Fruit fly (Drosophila melanogaster): ENCODE results near the gene CG32017.

The CG32017 gene

dm6 chr4:1199178-1199577 is 37.2 kb upstream of the CG32017 start (continued):
- TF ChIP-seq lilli (GFP tag; optimal IDR thresholded peaks at IDR 0.05) (no peak), nmo (GFP tag; optimal IDR thresholded peaks at IDR 0.05) (no peak), CG15514 (GFP tag; optimal IDR thresholded peaks at IDR 0.05) (no peak), twi (tag; optimal IDR thresholded peaks at IDR 0.05) (no peak), odd (GFP tag; optimal IDR thresholded peaks at IDR 0.05) (peak; percentile 62), inv (GFP tag; IDR thresholded peaks at IDR 0.05; ENCODE audit: partially characterized antibody) (no peak), her (GFP tag; optimal IDR thresholded peaks at IDR 0.05) (no peak), stwl (tag; optimal IDR thresholded peaks at IDR 0.05) (peak; percentile 8)

- TF ChIP-seq Dll (GFP tag; IDR thresholded peaks at IDR 0.05; ENCODE audit: partially characterized antibody) (no peak), CG15514 (GFP tag; optimal IDR thresholded peaks at IDR 0.05) (peak; percentile 91), Atf-2 (GFP tag; optimal IDR thresholded peaks at IDR 0.05) (no peak), en (GFP tag; optimal IDR thresholded peaks at IDR 0.05) (no peak), CG30020 (tag; optimal IDR thresholded peaks at IDR 0.05) (peak; percentile 71), NFAT (GFP tag; IDR thresholded peaks at IDR 0.05) (no peak), pzg (GFP tag; optimal IDR thresholded peaks at IDR 0.05) (peak; percentile 13), ssp (GFP tag; IDR thresholded peaks at IDR 0.05) (peak; percentile 55), CG2712 (tag; optimal IDR thresholded peaks at IDR 0.05) (no peak), Pdp1 (GFP tag; optimal IDR thresholded peaks at IDR 0.05) (peak in 1 of 2 experiments; percentile 32), Scr (GFP tag; IDR thresholded peaks at IDR 0.05; ENCODE audit: partially characterized antibody) (peak; percentile 19; the same call in 1 of the 2 replicates), CG6791 (GFP tag; IDR thresholded peaks at IDR 0.05; ENCODE audit: partially characterized antibody) (no peak), D19B (GFP tag; optimal IDR thresholded peaks at IDR 0.05) (no peak), grn (GFP tag; optimal IDR thresholded peaks at IDR 0.05) (no peak), chif (GFP tag; optimal IDR thresholded peaks at IDR 0.05) (no peak), D19A (tag; optimal IDR thresholded peaks at IDR 0.05) (no peak), CG3995 (GFP tag; optimal IDR thresholded peaks at IDR 0.05) (peak; percentile 60), sima (GFP tag; optimal IDR thresholded peaks at IDR 0.05) (no peak), NK7.1 (GFP tag; optimal IDR thresholded peaks at IDR 0.05) (no peak), ham (GFP tag; IDR thresholded peaks at IDR 0.05) (no peak), Dek (tag; optimal IDR thresholded peaks at IDR 0.05) (no peak), hbn (GFP tag; IDR thresholded peaks at IDR 0.05; ENCODE audit: partially characterized antibody) (no peak), Lpt (GFP tag; optimal IDR thresholded peaks at IDR 0.05) (no peak), jing (GFP tag; optimal IDR thresholded peaks at IDR 0.05) (no peak), CG1024 (GFP tag; IDR thresholded peaks at IDR 0.05) (peak; percentile 82), CG7372 (GFP tag; IDR thresholded peaks at IDR 0.05) (no peak), Sry-δ (GFP tag; optimal IDR thresholded peaks at IDR 0.05) (peak; percentile 4), CG2678 (tag; optimal IDR thresholded peaks at IDR 0.05) (no peak), mld (GFP tag; IDR thresholded peaks at IDR 0.05; ENCODE audit: partially characterized antibody) (no peak), Hmx (GFP tag; optimal IDR thresholded peaks at IDR 0.05) (no peak), CG30431 (GFP tag; optimal IDR thresholded peaks at IDR 0.05) (no peak), CG15696 (tag; optimal IDR thresholded peaks at IDR 0.05) (no peak), Lhr (GFP tag; optimal IDR thresholded peaks at IDR 0.05) (no peak), bbx (GFP tag; IDR thresholded peaks at IDR 0.05; ENCODE audit: partially characterized antibody) (no peak), peb (GFP tag; IDR thresholded peaks at IDR 0.05) (no peak), pita (GFP tag; optimal IDR thresholded peaks at IDR 0.05) (no peak), CG31441 (GFP tag; IDR thresholded peaks at IDR 0.05) (no peak), CG17802 (tag; optimal IDR thresholded peaks at IDR 0.05) (peak; percentile 68), C15 (GFP tag; IDR thresholded peaks at IDR 0.05) (no peak), chn (GFP tag; optimal IDR thresholded peaks at IDR 0.05) (no peak), dmrt99B (tag; optimal IDR thresholded peaks at IDR 0.05) (no peak), row (GFP tag; IDR thresholded peaks at IDR 0.05) (peak; percentile 55)
Observed at dm6 chr4:1198599-1198998, 36.6 kb upstream of the CG32017 start, which contains the start of gene Mitf. Mitf (plus strand) TSS chr4:1198852.
